Worm (Caenorhabditis elegans) whole organism, mixed stage, embryonic: ENCODE measurements around the gene srb-6.

Experiments
- blmp-1 ChIP-seq: fragments of 150-350 bp; optimal IDR thresholded peaks from 2 replicates; lab custom pipeline; 2014; ENCODE audit warnings: missing biosample characterization, missing genetic modification characterization
- ces-1 ChIP-seq: fragments of 150-350 bp; optimal IDR thresholded peaks from 2 replicates; lab custom pipeline; 2014; ENCODE audit warnings: missing biosample characterization, missing genetic modification reagents, missing genetic modification characterization
- elt-1 ChIP-seq: sonication (generic microtip); optimal IDR thresholded peaks from 2 replicates; lab custom pipeline; 2017; ENCODE audit warnings: missing genetic modification characterization, mild to moderate bottlenecking, missing compliant biosample characterization, antibody characterized with exemption, moderate library complexity, borderline replicate concordance; ENCODE audit not compliant: insufficient read depth
- flh-1 ChIP-seq: fragments of 200-800 bp; sonication (Bioruptor generic); optimal IDR thresholded peaks from 2 replicates; lab custom pipeline; 2018; ENCODE audit warnings: mild to moderate bottlenecking, missing genetic modification characterization, moderate library complexity, missing compliant biosample characterization
- lin-13 ChIP-seq: fragments of 150-350 bp; optimal IDR thresholded peaks from 2 replicates; lab custom pipeline; 2014; ENCODE audit warnings: missing biosample characterization, missing genetic modification characterization
- lsy-2 ChIP-seq: fragments of 150-350 bp; optimal IDR thresholded peaks from 2 replicates; lab custom pipeline; 2014; ENCODE audit warnings: missing biosample characterization, missing genetic modification characterization
- mep-1 ChIP-seq: fragments of 150-350 bp; optimal IDR thresholded peaks from 2 replicates; lab custom pipeline; 2017; ENCODE audit warnings: missing biosample characterization, missing genetic modification reagents, missing genetic modification characterization, inconsistent platforms
- nhr-12 ChIP-seq: fragments of 150-350 bp; optimal IDR thresholded peaks from 2 replicates; lab custom pipeline; 2014; ENCODE audit warnings: missing biosample characterization, missing genetic modification characterization
- nhr-2 ChIP-seq: fragments of 150-350 bp; optimal IDR thresholded peaks from 2 replicates; lab custom pipeline; 2014; ENCODE audit warnings: missing biosample characterization, missing genetic modification characterization
- nhr-237 ChIP-seq: fragments of 150-350 bp; optimal IDR thresholded peaks from 2 replicates; lab custom pipeline; 2014; ENCODE audit warnings: missing biosample characterization, missing genetic modification characterization
- sem-2 ChIP-seq: fragments of 200-800 bp; sonication (Bioruptor generic); optimal IDR thresholded peaks from 2 replicates; lab custom pipeline; 2018; ENCODE audit warnings: mild to moderate bottlenecking, missing genetic modification characterization, missing compliant biosample characterization
- unc-39 ChIP-seq: fragments of 150-350 bp; optimal IDR thresholded peaks from 2 replicates; lab custom pipeline; 2014; ENCODE audit warnings: missing biosample characterization, missing genetic modification characterization
- unc-62 ChIP-seq: fragments of 150-350 bp; optimal IDR thresholded peaks from 2 replicates; lab custom pipeline; 2014; ENCODE audit warnings: missing biosample characterization, missing genetic modification reagents, missing genetic modification characterization

DNA sequence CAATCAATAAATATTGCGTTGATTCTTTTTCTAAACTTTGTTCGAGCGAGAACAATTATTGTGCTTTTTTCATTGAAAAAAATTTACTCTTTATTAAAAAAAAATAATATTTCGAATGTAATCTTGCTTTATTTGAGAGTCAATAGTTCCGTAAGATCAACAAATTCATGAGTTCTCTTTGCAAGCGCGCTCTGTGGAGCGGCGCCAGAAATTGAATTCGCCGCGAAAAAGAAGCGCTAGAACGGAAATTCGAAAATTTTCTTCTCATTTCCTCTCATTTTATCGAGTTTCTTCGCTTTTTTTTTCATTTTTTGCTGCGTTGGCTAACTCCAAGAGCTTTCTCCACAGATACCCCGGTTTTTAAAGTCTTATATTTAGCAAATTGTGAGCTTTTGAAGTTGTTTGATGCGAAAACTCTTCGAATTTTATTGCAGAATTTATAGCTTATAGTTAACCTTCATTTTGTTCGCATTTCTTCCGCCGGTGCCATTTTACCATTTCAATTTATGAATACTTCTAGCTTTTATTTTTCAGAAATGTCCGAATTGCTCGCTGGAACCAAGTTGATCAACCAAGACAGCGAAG lies 2.5 kb downstream of the srb-6 start, which contains the start of gene R05H5.3:
- TF ChIP-seq sem-2 (GFP tag; lab: Kevin White, UChicago) (no peak), lsy-2 (tag; lab: Kevin White, UChicago) (no peak), mep-1 (tag; lab: Kevin White, UChicago) (no peak), flh-1 (GFP tag; lab: Kevin White, UChicago) (no peak), unc-62 (no peak), unc-39 (tag; lab: Kevin White, UChicago) (no peak), nhr-237 (tag; lab: Kevin White, UChicago) (no peak), nhr-12 (tag; lab: Kevin White, UChicago) (no peak), blmp-1 (tag; lab: Kevin White, UChicago) (no peak), nhr-2 (tag; lab: Kevin White, UChicago) (no peak), ces-1 (GFP tag; lab: Kevin White, UChicago) (no peak), lin-13 (tag; lab: Kevin White, UChicago) (no peak), elt-1 (no peak)
